Fruit fly (Drosophila melanogaster) Kc167 (cell line): ENCODE data around the gene CG9628.

Source experiments
- Myc ChIP-seq: fragments of >200 bp; optimal IDR thresholded peaks from 2 replicates; lab custom pipeline; 2017; ENCODE audit warnings: missing external identifiers
- Sin3A ChIP-seq: fragments of >200 bp; optimal IDR thresholded peaks from 2 replicates; lab custom pipeline; 2018; ENCODE audit warnings: missing external identifiers
- h ChIP-seq: fragments of >200 bp; optimal IDR thresholded peaks from 3 replicates; lab custom pipeline; 2018; ENCODE audit warnings: missing external identifiers
- insv ChIP-seq: fragments of >200 bp; optimal IDR thresholded peaks from 3 replicates; lab custom pipeline; 2018; ENCODE audit warnings: missing external identifiers
- psq ChIP-seq: fragments of >200 bp; optimal IDR thresholded peaks from 2 replicates; lab custom pipeline; 2017; ENCODE audit warnings: missing external identifiers
- ttk ChIP-seq: sonication (Bioruptor generic); optimal IDR thresholded peaks from 2 replicates; lab custom pipeline; 2017; ENCODE audit warnings: missing external identifiers

dm6 chr3L:14661567-14662258 lies 39.1 kb downstream of the CG9628 start:
- TF ChIP-seq psq (lab: Kevin White, UChicago), result no peak
- no peak for TF ChIP-seq ttk (lab: Kevin White, UChicago)
- no peak for TF ChIP-seq insv
- TF ChIP-seq h (lab: Kevin White, UChicago), result no peak
- TF ChIP-seq Myc (lab: Kevin White, UChicago), result no peak
- no peak for TF ChIP-seq Sin3A (lab: Kevin White, UChicago)
